Fruit fly (Drosophila melanogaster) whole organism, wandering third instar larva: Measurements from ENCODE around the gene Rh5.

ENCODE experiments used
- HLH106 ChIP-seq: fragments of 200-800 bp; optimal IDR thresholded peaks from 3 replicates; lab custom pipeline; 2019; ENCODE audit warnings: missing biosample characterization, mild to moderate bottlenecking, missing genetic modification characterization, moderate library complexity
- dl ChIP-seq, 2 experiments: fragments of 175-275, 200-275 bp in 1 of 2; fragments of 200-275 bp in 1 of 2; sonication (Bioruptor generic); optimal IDR thresholded peaks; lab custom pipeline; 2018; ENCODE audit warnings: mild to moderate bottlenecking in 2 of 2, missing biosample characterization in 2 of 2, missing genetic modification characterization in 2 of 2, moderate library complexity in 2 of 2; ENCODE audit not compliant: partially characterized antibody in 2 of 2, insufficient read depth in 1 of 2
- usp ChIP-seq: fragments of >200 bp; optimal IDR thresholded peaks from 2 replicates; lab custom pipeline; 2017; ENCODE audit warnings: missing biosample characterization, missing genetic modification characterization

- TF ChIP-seq HLH106 (no peak), dl (GFP tag; optimal IDR thresholded peaks at IDR 0.05; lab: Kevin White, UChicago; ENCODE audit: insufficient read depth in 1 of 2, partially characterized antibody in 2 of 2) (no peak), usp (no peak)
Measured at dm6 chr2L:12007853-12008252, at the start of gene Rh5.
